Fruit fly (Drosophila melanogaster) whole organism, embryonic: ENCODE data around the gene CG8814.

Experiments used
- ATbp ChIP-seq: fragments of 200-800 bp; sonication (Bioruptor generic); optimal IDR thresholded peaks from 2 replicates; lab custom pipeline; 2017; ENCODE audit warnings: missing biosample characterization, mild to moderate bottlenecking, missing genetic modification characterization, missing genetic modification reagents
- Atf-2 ChIP-seq: fragments of 200-800 bp; sonication (Bioruptor generic); optimal IDR thresholded peaks from 2 replicates; lab custom pipeline; 2016; ENCODE audit warnings: missing biosample characterization, missing genetic modification characterization
- Atf6 ChIP-seq: fragments of 200-800 bp; sonication (Bioruptor generic); IDR thresholded peaks from 2 replicates; pipeline ENCODE4 v1.3.6; 2022; ENCODE audit warnings: missing biosample characterization, missing genetic modification characterization
- BtbVII ChIP-seq: fragments of 200-800 bp; sonication (Bioruptor generic); optimal IDR thresholded peaks from 3 replicates; lab custom pipeline; 2017; ENCODE audit warnings: missing biosample characterization, mild to moderate bottlenecking, missing genetic modification characterization
- CG11695 ChIP-seq: fragments of 200-800 bp; sonication (Bioruptor generic); IDR thresholded peaks from 3 replicates; pipeline ENCODE4 v1.3.6; 2022; ENCODE audit warnings: missing biosample characterization, missing genetic modification characterization
- CG12219 ChIP-seq: fragments of 200-800 bp; sonication (Bioruptor generic); optimal IDR thresholded peaks from 3 replicates; lab custom pipeline; 2018; ENCODE audit warnings: missing biosample characterization, mild to moderate bottlenecking, missing genetic modification characterization
- CG12659 ChIP-seq: fragments of 200-800 bp; sonication (Bioruptor generic); optimal IDR thresholded peaks from 3 replicates; lab custom pipeline; 2017; ENCODE audit warnings: mild to moderate bottlenecking, missing biosample characterization, missing genetic modification reagents, missing genetic modification characterization
- CG12769 ChIP-seq: fragments of 200-800 bp; sonication (Bioruptor generic); optimal IDR thresholded peaks from 2 replicates; lab custom pipeline; 2019; ENCODE audit warnings: missing biosample characterization, mild to moderate bottlenecking, missing genetic modification characterization, moderate library complexity
- CG14710 ChIP-seq: fragments of 200-800 bp; sonication (Bioruptor generic); optimal IDR thresholded peaks from 3 replicates; lab custom pipeline; 2019; ENCODE audit warnings: missing biosample characterization, mild to moderate bottlenecking, missing genetic modification characterization, moderate library complexity
- CG17568 ChIP-seq: fragments of 200-800 bp; sonication (Bioruptor generic); optimal IDR thresholded peaks from 2 replicates; lab custom pipeline; 2018; ENCODE audit warnings: missing biosample characterization, mild to moderate bottlenecking, missing genetic modification characterization, moderate library complexity
- CG17912 ChIP-seq: fragments of 200-800 bp; sonication (Bioruptor generic); optimal IDR thresholded peaks from 2 replicates; lab custom pipeline; 2018; ENCODE audit warnings: missing biosample characterization, mild to moderate bottlenecking, missing genetic modification characterization
- CG18599 ChIP-seq: fragments of 200-800 bp; sonication (Bioruptor generic); optimal IDR thresholded peaks from 3 replicates; lab custom pipeline; 2017; ENCODE audit warnings: missing biosample characterization, missing genetic modification characterization, mild to moderate bottlenecking, moderate library complexity, missing genetic modification reagents
- CG18619 ChIP-seq: fragments of 200-800 bp; sonication (Bioruptor generic); optimal IDR thresholded peaks from 3 replicates; lab custom pipeline; 2017; ENCODE audit warnings: missing biosample characterization, mild to moderate bottlenecking, missing genetic modification characterization
- CG5245 ChIP-seq: fragments of 200-800 bp; sonication (Bioruptor generic); optimal IDR thresholded peaks from 3 replicates; lab custom pipeline; 2016; ENCODE audit warnings: missing biosample characterization, missing genetic modification characterization
- CG6683 ChIP-seq: fragments of 200-800 bp; sonication (Bioruptor generic); optimal IDR thresholded peaks from 2 replicates; lab custom pipeline; 2017; ENCODE audit warnings: missing biosample characterization, mild to moderate bottlenecking, missing genetic modification characterization, missing genetic modification reagents
- CG7271 ChIP-seq: fragments of 200-800 bp; sonication (Bioruptor generic); optimal IDR thresholded peaks from 2 replicates; lab custom pipeline; 2018; ENCODE audit warnings: missing biosample characterization, mild to moderate bottlenecking, missing genetic modification characterization, moderate library complexity
- CG7786 ChIP-seq: fragments of 200-800 bp; sonication (Bioruptor generic); optimal IDR thresholded peaks from 2 replicates; lab custom pipeline; 2016; ENCODE audit warnings: missing biosample characterization, missing genetic modification characterization
- CoRest ChIP-seq: fragments of 200-800 bp; sonication (Bioruptor generic); optimal IDR thresholded peaks from 3 replicates; lab custom pipeline; 2018; ENCODE audit warnings: missing biosample characterization, mild to moderate bottlenecking, missing genetic modification characterization, moderate library complexity
- Dad ChIP-seq: fragments of 200-800 bp; sonication (Bioruptor generic); optimal IDR thresholded peaks from 3 replicates; lab custom pipeline; 2016; ENCODE audit warnings: missing biosample characterization, missing genetic modification characterization
- Drgx ChIP-seq: fragments of 200-800 bp; sonication (Bioruptor generic); IDR thresholded peaks from 2 replicates; pipeline ENCODE4 v1.3.6; 2022; ENCODE audit warnings: missing biosample characterization, missing genetic modification characterization
- Fer1 ChIP-seq: fragments of 200-800 bp; sonication (Bioruptor generic); optimal IDR thresholded peaks from 2 replicates; lab custom pipeline; 2017; ENCODE audit warnings: missing biosample characterization, mild to moderate bottlenecking, missing genetic modification characterization
- H15 ChIP-seq: fragments of 200-800 bp; sonication (Bioruptor generic); IDR thresholded peaks from 3 replicates; pipeline ENCODE4 v1.3.6; 2022; ENCODE audit warnings: missing biosample characterization, missing genetic modification characterization
- Hr78 ChIP-seq, 2 experiments: fragments of 200-800 bp in 1 of 2; fragments of >200 bp in 1 of 2; sonication (Bioruptor generic) in 1 of 2; optimal IDR thresholded peaks; 2 replicates each; lab custom pipeline; 2017 to 2019; ENCODE audit warnings: missing biosample characterization in 2 of 2, missing genetic modification characterization in 2 of 2, mild to moderate bottlenecking in 1 of 2, moderate library complexity in 1 of 2
- Nf-YB ChIP-seq: fragments of 200-800 bp; sonication (Bioruptor generic); optimal IDR thresholded peaks from 3 replicates; lab custom pipeline; 2019; ENCODE audit warnings: missing biosample characterization, mild to moderate bottlenecking, missing genetic modification characterization, moderate library complexity
- Pdp1 ChIP-seq, 2 experiments: fragments of 200-800 bp; sonication (Bioruptor generic); optimal IDR thresholded peaks; 3 replicates each; lab custom pipeline; 2016; ENCODE audit warnings: missing biosample characterization in 2 of 2, missing genetic modification characterization in 2 of 2, mild to moderate bottlenecking in 1 of 2, moderate library complexity in 1 of 2
- Rx ChIP-seq: fragments of 200-800 bp; sonication (Bioruptor generic); IDR thresholded peaks from 2 replicates; pipeline ENCODE4 v1.3.6; 2022; ENCODE audit warnings: missing biosample characterization, missing genetic modification characterization
- Usf ChIP-seq: fragments of 200-800 bp; sonication (Bioruptor generic); optimal IDR thresholded peaks from 2 replicates; lab custom pipeline; 2017; ENCODE audit warnings: missing genotype, missing biosample characterization, missing genetic modification characterization
- abd-A ChIP-seq: fragments of 200-800 bp; sonication (Bioruptor generic); optimal IDR thresholded peaks from 3 replicates; lab custom pipeline; 2019; ENCODE audit warnings: missing biosample characterization, mild to moderate bottlenecking, missing genetic modification characterization, moderate library complexity
- ash1 ChIP-seq: fragments of 200-800 bp; sonication (Bioruptor generic); optimal IDR thresholded peaks from 2 replicates; lab custom pipeline; 2018; ENCODE audit warnings: missing biosample characterization, mild to moderate bottlenecking, missing genetic modification characterization
- br ChIP-seq: fragments of >200 bp; optimal IDR thresholded peaks from 2 replicates; lab custom pipeline; 2017
- ci ChIP-seq: fragments of 200-800 bp; sonication (Bioruptor generic); IDR thresholded peaks from 3 replicates; pipeline ENCODE4 v1.3.6; 2022; ENCODE audit warnings: missing biosample characterization, missing genetic modification characterization
- fu2 ChIP-seq: fragments of 200-800 bp; sonication (Bioruptor generic); optimal IDR thresholded peaks from 2 replicates; lab custom pipeline; 2016; ENCODE audit warnings: missing biosample characterization, missing genetic modification characterization
- gem ChIP-seq: fragments of 200-800 bp; sonication (Bioruptor generic); optimal IDR thresholded peaks from 2 replicates; lab custom pipeline; 2019; ENCODE audit warnings: missing biosample characterization, mild to moderate bottlenecking, missing genetic modification characterization, moderate library complexity
- grn ChIP-seq: fragments of 200-800 bp; sonication (Bioruptor generic); optimal IDR thresholded peaks from 3 replicates; lab custom pipeline; 2017; ENCODE audit warnings: missing biosample characterization, missing genetic modification characterization
- gro ChIP-seq: fragments of 200-800 bp; sonication (Bioruptor generic); optimal IDR thresholded peaks from 2 replicates; lab custom pipeline; 2016; ENCODE audit warnings: missing biosample characterization, missing genetic modification characterization
- hkb ChIP-seq, 2 experiments: fragments of 200-800 bp in 1 of 2; fragments of >200 bp in 1 of 2; sonication (Bioruptor generic) in 1 of 2; IDR thresholded peaks in 1 of 2; optimal IDR thresholded peaks in 1 of 2; 2 replicates each; pipeline versions ENCODE4 v1.3.6 to Lab custom; 2017 to 2022; ENCODE audit warnings: missing biosample characterization in 1 of 2, missing genetic modification characterization in 1 of 2
- kay ChIP-seq: fragments of 200-800 bp; sonication (Bioruptor generic); optimal IDR thresholded peaks from 2 replicates; lab custom pipeline; 2016; ENCODE audit warnings: missing biosample characterization, missing genetic modification characterization
- nau ChIP-seq: fragments of 200-800 bp; sonication (Bioruptor generic); optimal IDR thresholded peaks from 3 replicates; lab custom pipeline; 2017; ENCODE audit warnings: missing biosample characterization, mild to moderate bottlenecking, missing genetic modification characterization, missing genetic modification reagents
- oc ChIP-seq: fragments of 200-800 bp; sonication (Bioruptor generic); optimal IDR thresholded peaks from 2 replicates; lab custom pipeline; 2018; ENCODE audit warnings: missing biosample characterization, mild to moderate bottlenecking, missing genetic modification characterization, moderate library complexity
- odd ChIP-seq: fragments of 200-800 bp; sonication (Bioruptor generic); optimal IDR thresholded peaks from 2 replicates; lab custom pipeline; 2017; ENCODE audit warnings: missing biosample characterization, mild to moderate bottlenecking, missing genetic modification characterization
- pnt ChIP-seq: fragments of 200-800 bp; sonication (Bioruptor generic); optimal IDR thresholded peaks from 3 replicates; lab custom pipeline; 2016; ENCODE audit warnings: missing biosample characterization, missing genetic modification characterization
- prd ChIP-seq, 3 experiments: fragments of >200 bp in 2 of 3; fragments of 200-800 bp in 1 of 3; sonication (Bioruptor generic) in 1 of 3; optimal IDR thresholded peaks in 2 of 3; IDR thresholded peaks in 1 of 3; 2 replicates in 2 of 3; 3 replicates in 1 of 3; pipeline versions ENCODE4 v1.3.6 to Lab custom; 2017 to 2022; ENCODE audit warnings: missing biosample characterization in 1 of 3, missing genetic modification characterization in 1 of 3
- scrt ChIP-seq: fragments of 200-800 bp; sonication (Bioruptor generic); optimal IDR thresholded peaks from 2 replicates; lab custom pipeline; 2018; ENCODE audit warnings: missing biosample characterization, mild to moderate bottlenecking, missing genetic modification characterization, moderate library complexity
- sens ChIP-seq: fragments of 200-800 bp; sonication (Bioruptor generic); peaks from one replicate; lab custom pipeline; 2016; ENCODE audit warnings: missing biosample characterization, missing genetic modification characterization
- slbo ChIP-seq: fragments of 200-800 bp; sonication (Bioruptor generic); IDR thresholded peaks from 2 replicates; pipeline ENCODE4 v1.3.6; 2022; ENCODE audit warnings: missing biosample characterization, missing genetic modification characterization
- so ChIP-seq: fragments of 200-800 bp; sonication (Bioruptor generic); IDR thresholded peaks from 3 replicates; pipeline ENCODE4 v1.3.6; 2022; ENCODE audit warnings: missing biosample characterization, missing genetic modification characterization
- unc-4 ChIP-seq: fragments of 200-800 bp; sonication (Bioruptor generic); IDR thresholded peaks from 2 replicates; pipeline ENCODE4 v1.3.6; 2022; ENCODE audit warnings: missing biosample characterization, missing genetic modification characterization; ENCODE audit not compliant: partially characterized antibody
- vfl ChIP-seq: fragments of 200-800 bp; sonication (Bioruptor generic); optimal IDR thresholded peaks from 2 replicates; lab custom pipeline; 2016; ENCODE audit warnings: missing biosample characterization, missing genetic modification characterization
- zfh1 ChIP-seq: fragments of 200-800 bp; sonication (Bioruptor generic); IDR thresholded peaks from 3 replicates; pipeline ENCODE4 v1.3.6; 2022; ENCODE audit warnings: missing biosample characterization, missing genetic modification characterization

Gene CG8814

dm6 chr2L:2872309-2872932, 2.3 kb upstream of the CG8814 start (continued):
- TF ChIP-seq CG14710 (tag; lab: Kevin White, UChicago), result no peak
- TF ChIP-seq Rx (GFP tag; lab: Robert Waterston, UW), result no peak
- no peak for TF ChIP-seq CG7271 (tag; lab: Kevin White, UChicago)
- no peak for TF ChIP-seq pnt (GFP tag; lab: Kevin White, UChicago)
- no peak for TF ChIP-seq hkb (optimal IDR thresholded peaks at IDR 0.05; lab: Kevin White, UChicago)
- peak; percentile 42; the same call in 1 of the 2 replicates for TF ChIP-seq hkb (GFP tag; IDR thresholded peaks at IDR 0.05; lab: Robert Waterston, UW)
- peak; percentile 47 for TF ChIP-seq CG12659 (GFP tag; lab: Kevin White, UChicago)
- TF ChIP-seq fu2 (GFP tag; lab: Kevin White, UChicago), result no peak
- no peak for TF ChIP-seq CG7786
- TF ChIP-seq ash1 (GFP tag; lab: Kevin White, UChicago), result no peak
- TF ChIP-seq slbo, result peak; percentile 63
- peak; percentile 49 for TF ChIP-seq CG18619
- peak; percentile 63 for TF ChIP-seq gem
- peak; percentile 30 for TF ChIP-seq nau
- TF ChIP-seq grn (GFP tag; lab: Kevin White, UChicago), result no peak
- 0 out of 3 replicates have a peak, but pooled peaks have one; percentile 47 for TF ChIP-seq ci (GFP tag; lab: Robert Waterston, UW)
- TF ChIP-seq Usf (GFP tag; lab: Kevin White, UChicago), result no peak
- TF ChIP-seq Fer1 (GFP tag; lab: Kevin White, UChicago), result peak; percentile 56
- TF ChIP-seq CG5245 (GFP tag; lab: Kevin White, UChicago), result no peak
- TF ChIP-seq vfl, result no peak
- no peak for TF ChIP-seq oc (tag; lab: Kevin White, UChicago)
- TF ChIP-seq abd-A (tag; lab: Kevin White, UChicago), result no peak
- TF ChIP-seq Hr78 (GFP tag; optimal IDR thresholded peaks at IDR 0.05; lab: Kevin White, UChicago), result no peak
- TF ChIP-seq scrt (GFP tag; lab: Kevin White, UChicago), result no peak
- no peak for TF ChIP-seq CG17912 (GFP tag; lab: Kevin White, UChicago)
- TF ChIP-seq gro (GFP tag; lab: Kevin White, UChicago), result no peak
- TF ChIP-seq Atf6 (GFP tag; lab: Robert Waterston, UW), result peak; percentile 72
- peak; percentile 51 for TF ChIP-seq BtbVII
- TF ChIP-seq CG12219 (GFP tag; lab: Kevin White, UChicago), result peak; percentile 15
- no peak for TF ChIP-seq prd (optimal IDR thresholded peaks at IDR 0.05; lab: Kevin White, UChicago)
- peak; percentile 31; the same call in 1 of the 3 replicates for TF ChIP-seq prd (GFP tag; IDR thresholded peaks at IDR 0.05; lab: Robert Waterston, UW)
- TF ChIP-seq zfh1 (GFP tag; lab: Robert Waterston, UW), result no peak
- peak; percentile 16 for TF ChIP-seq odd (GFP tag; lab: Kevin White, UChicago)
- peak; percentile 85 for TF ChIP-seq sens
- TF ChIP-seq kay (GFP tag; lab: Kevin White, UChicago), result no peak
- 0 out of 3 replicates have a peak, but pooled peaks have one; percentile 43 for TF ChIP-seq so (GFP tag; lab: Robert Waterston, UW)
- TF ChIP-seq ATbp (GFP tag; lab: Kevin White, UChicago), result peak; percentile 50
- TF ChIP-seq CG17568 (GFP tag; lab: Kevin White, UChicago), result no peak
- peak; percentile 21 for TF ChIP-seq CG6683 (GFP tag; lab: Kevin White, UChicago)
- TF ChIP-seq unc-4 (GFP tag; lab: Robert Waterston, UW), result no peak
- TF ChIP-seq CoRest (tag; lab: Kevin White, UChicago), result peak; percentile 55
- peak; percentile 78 for TF ChIP-seq CG18599 (GFP tag; lab: Kevin White, UChicago)
- TF ChIP-seq br (lab: Kevin White, UChicago), result no peak
- peak; percentile 73 for TF ChIP-seq CG11695
- TF ChIP-seq Pdp1 (GFP tag; optimal IDR thresholded peaks at IDR 0.05; lab: Kevin White, UChicago), result peak in 1 of 2 experiments; percentile 97
- TF ChIP-seq Drgx (GFP tag; lab: Robert Waterston, UW), result no peak
- TF ChIP-seq CG12769 (tag; lab: Kevin White, UChicago), result peak; percentile 61
- no peak for TF ChIP-seq Atf-2
- no peak for TF ChIP-seq Dad
- no peak for TF ChIP-seq H15
- peak; percentile 11 for TF ChIP-seq Nf-YB (GFP tag; lab: Kevin White, UChicago)
